Worm (Caenorhabditis elegans): Measurements from ENCODE around the gene rnp-1.

DNA sequence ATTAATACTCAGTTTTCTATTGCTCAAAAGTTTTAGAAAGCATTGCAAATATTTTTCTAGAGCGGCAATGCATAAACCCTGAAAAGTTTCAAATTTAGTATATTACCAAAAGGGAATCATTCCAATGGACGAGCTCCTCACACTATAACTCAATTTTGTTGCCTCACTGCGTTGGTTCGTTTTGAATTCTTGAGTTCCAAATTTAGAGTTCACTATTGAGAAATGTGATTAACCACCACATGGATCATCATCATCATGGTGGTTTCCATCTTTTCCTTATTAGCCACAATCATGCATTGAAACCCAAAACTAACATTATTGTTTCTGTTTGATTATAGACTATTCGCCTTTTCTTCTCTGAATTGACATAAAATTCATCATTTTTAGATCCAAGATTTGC is 17.9 kb downstream of the rnp-1 start:
- no peak for TF ChIP-seq sptf-2 (GFP tag; optimal IDR thresholded peaks at IDR 0.05)
- no peak for TF ChIP-seq ztf-26 (tag; optimal IDR thresholded peaks at IDR 0.05)
- TF ChIP-seq bed-1 (GFP tag; IDR thresholded peaks at IDR 0.05): no peak
- TF ChIP-seq ama-1 (optimal IDR thresholded peaks at IDR 0.05): no peak
- no peak for TF ChIP-seq ama-1 (GFP tag; optimal IDR thresholded peaks at IDR 0.05)
- no peak for TF ChIP-seq Y53G8AR.9 (GFP tag; conservative IDR thresholded peaks at IDR 0.05)
- TF ChIP-seq nhr-179 (tag; optimal IDR thresholded peaks at IDR 0.05): no peak
- TF ChIP-seq ztf-25 (GFP tag; IDR thresholded peaks at IDR 0.05): no peak
- TF ChIP-seq F55B11.4 (tag; optimal IDR thresholded peaks at IDR 0.05; ENCODE audit: borderline replicate concordance, insufficient read depth): no peak
- TF ChIP-seq ceh-58 (GFP tag; IDR thresholded peaks at IDR 0.05): no peak
- TF ChIP-seq Y56A3A.18 (GFP tag; IDR thresholded peaks at IDR 0.05): no peak
- no peak for TF ChIP-seq rec-8 (tag; optimal IDR thresholded peaks at IDR 0.05)
- TF ChIP-seq akir-1 (GFP tag; optimal IDR thresholded peaks at IDR 0.05): no peak
